Fruit fly (Drosophila melanogaster): ENCODE measurements around the gene Etl1.

Gene Etl1

dm6 chr2L:9908468-9908967 is 3.9 kb downstream of the Etl1 start, which contains the start of gene CG13124:
CG13124 (minus strand) TSS chr2L:9908633.
- TF ChIP-seq Myc (optimal IDR thresholded peaks at IDR 0.05), result no peak
- TF ChIP-seq ttk (optimal IDR thresholded peaks at IDR 0.05), result no peak
- TF ChIP-seq h (optimal IDR thresholded peaks at IDR 0.05), result no peak
- no peak for TF ChIP-seq insv (optimal IDR thresholded peaks at IDR 0.05)
- TF ChIP-seq Sin3A (optimal IDR thresholded peaks at IDR 0.05), result no peak
- TF ChIP-seq psq (optimal IDR thresholded peaks at IDR 0.05), result no peak

dm6 chr2L:9907320-9908256 is 4.8 kb downstream of the Etl1 start:
- TF ChIP-seq h (optimal IDR thresholded peaks at IDR 0.05) (no peak), ttk (optimal IDR thresholded peaks at IDR 0.05) (no peak), insv (optimal IDR thresholded peaks at IDR 0.05) (no peak), Myc (optimal IDR thresholded peaks at IDR 0.05) (no peak), Sin3A (optimal IDR thresholded peaks at IDR 0.05) (no peak), psq (optimal IDR thresholded peaks at IDR 0.05) (no peak)

- TF ChIP-seq ttk (optimal IDR thresholded peaks at IDR 0.05) (no peak), insv (optimal IDR thresholded peaks at IDR 0.05) (no peak), Sin3A (optimal IDR thresholded peaks at IDR 0.05) (no peak), psq (optimal IDR thresholded peaks at IDR 0.05) (no peak), h (optimal IDR thresholded peaks at IDR 0.05) (no peak), Myc (optimal IDR thresholded peaks at IDR 0.05) (no peak)
Measured at dm6 chr2L:9906641-9907040, 5.8 kb downstream of the Etl1 start.

- TF ChIP-seq ttk (optimal IDR thresholded peaks at IDR 0.05) (no peak), insv (optimal IDR thresholded peaks at IDR 0.05) (no peak), h (optimal IDR thresholded peaks at IDR 0.05) (no peak), Sin3A (optimal IDR thresholded peaks at IDR 0.05) (no peak), psq (optimal IDR thresholded peaks at IDR 0.05) (no peak), Myc (optimal IDR thresholded peaks at IDR 0.05) (no peak)
Measured at dm6 chr2L:9903028-9903427, 9.4 kb downstream of the Etl1 start, which contains the start of gene Muc30E. Muc30E (minus strand) TSS chr2L:9903128.

- no peak for TF ChIP-seq h (optimal IDR thresholded peaks at IDR 0.05)
- no peak for TF ChIP-seq psq (optimal IDR thresholded peaks at IDR 0.05)
Measured at dm6 chr2L:9897296-9897695, 15.1 kb downstream of the Etl1 start, which contains the start of gene RpS2. RpS2 (minus strand) TSS chr2L:9897552.

- TF ChIP-seq psq (optimal IDR thresholded peaks at IDR 0.05) (no peak), Sin3A (optimal IDR thresholded peaks at IDR 0.05) (no peak), insv (optimal IDR thresholded peaks at IDR 0.05) (no peak), h (optimal IDR thresholded peaks at IDR 0.05) (no peak), ttk (optimal IDR thresholded peaks at IDR 0.05) (no peak), Myc (optimal IDR thresholded peaks at IDR 0.05) (no peak)
Measured at dm6 chr2L:9894871-9895364, 17.5 kb downstream of the Etl1 start, which contains the start of gene Bka. Bka (plus strand) TSS chr2L:9895287.

- no peak for TF ChIP-seq Sin3A (optimal IDR thresholded peaks at IDR 0.05)
- no peak for TF ChIP-seq ttk (optimal IDR thresholded peaks at IDR 0.05)
- TF ChIP-seq psq (optimal IDR thresholded peaks at IDR 0.05), result no peak
- TF ChIP-seq Myc (optimal IDR thresholded peaks at IDR 0.05), result no peak
- TF ChIP-seq insv (optimal IDR thresholded peaks at IDR 0.05), result no peak
- TF ChIP-seq h (optimal IDR thresholded peaks at IDR 0.05), result no peak
Measured at dm6 chr2L:9894193-9894592, 18.2 kb downstream of the Etl1 start.

dm6 chr2L:9893183-9893582 is 19.2 kb downstream of the Etl1 start, which contains the start of gene mtDNA-helicase:
mtDNA-helicase (minus strand) TSS chr2L:9893446.
- TF ChIP-seq psq (optimal IDR thresholded peaks at IDR 0.05), result no peak
- TF ChIP-seq Sin3A (optimal IDR thresholded peaks at IDR 0.05), result no peak
- TF ChIP-seq Myc (optimal IDR thresholded peaks at IDR 0.05), result no peak
- TF ChIP-seq insv (optimal IDR thresholded peaks at IDR 0.05), result no peak
- no peak for TF ChIP-seq ttk (optimal IDR thresholded peaks at IDR 0.05)
- no peak for TF ChIP-seq h (optimal IDR thresholded peaks at IDR 0.05)

dm6 chr2L:9890576-9890975 is 21.8 kb downstream of the Etl1 start, which contains the start of the genes CG34183 and CG4537:
CG34183 (minus strand) TSS chr2L:9890772.
CG4537 (plus strand) TSS chr2L:9890885.
- no peak for TF ChIP-seq h (optimal IDR thresholded peaks at IDR 0.05)
- TF ChIP-seq ttk (optimal IDR thresholded peaks at IDR 0.05), result no peak
- TF ChIP-seq psq (optimal IDR thresholded peaks at IDR 0.05), result no peak
- no peak for TF ChIP-seq Sin3A (optimal IDR thresholded peaks at IDR 0.05)
- no peak for TF ChIP-seq Myc (optimal IDR thresholded peaks at IDR 0.05)
- TF ChIP-seq insv (optimal IDR thresholded peaks at IDR 0.05), result no peak

- no peak for TF ChIP-seq h (optimal IDR thresholded peaks at IDR 0.05)
- TF ChIP-seq Sin3A (optimal IDR thresholded peaks at IDR 0.05), result no peak
- TF ChIP-seq insv (optimal IDR thresholded peaks at IDR 0.05), result no peak
- TF ChIP-seq Myc (optimal IDR thresholded peaks at IDR 0.05), result no peak
- TF ChIP-seq ttk (optimal IDR thresholded peaks at IDR 0.05), result no peak
- TF ChIP-seq psq (optimal IDR thresholded peaks at IDR 0.05), result no peak
Measured at dm6 chr2L:9887856-9888269, 24.5 kb downstream of the Etl1 start, which contains the start of gene Fkbp59. Fkbp59 (plus strand) TSS chr2L:9888005.

dm6 chr2L:9886086-9886485 is 26.3 kb downstream of the Etl1 start, which contains the start of gene nAChRalpha6:
nAChRalpha6 (minus strand) TSS chr2L:9886250.
- TF ChIP-seq insv (optimal IDR thresholded peaks at IDR 0.05) (no peak), Sin3A (optimal IDR thresholded peaks at IDR 0.05) (no peak), psq (optimal IDR thresholded peaks at IDR 0.05) (no peak), ttk (optimal IDR thresholded peaks at IDR 0.05) (no peak), h (optimal IDR thresholded peaks at IDR 0.05) (no peak), Myc (optimal IDR thresholded peaks at IDR 0.05) (no peak)
